Worm (Caenorhabditis elegans) whole organism, mixed stage, embryonic: ENCODE data around the gene insc-1.

Experiments used
- bed-3 ChIP-seq: fragments of 200-800 bp; sonication (Bioruptor generic); optimal IDR thresholded peaks from 3 replicates; lab custom pipeline; 2018; ENCODE audit warnings: mild to moderate bottlenecking, missing genetic modification characterization, moderate library complexity, missing compliant biosample characterization
- blmp-1 ChIP-seq: fragments of 150-350 bp; optimal IDR thresholded peaks from 2 replicates; lab custom pipeline; 2014; ENCODE audit warnings: missing biosample characterization, missing genetic modification characterization
- ceh-39 ChIP-seq: fragments of 150-350 bp; optimal IDR thresholded peaks from 2 replicates; lab custom pipeline; 2014; ENCODE audit warnings: missing biosample characterization, missing genetic modification characterization
- ceh-43 ChIP-seq: fragments of 200-800 bp; sonication (Bioruptor generic); optimal IDR thresholded peaks from 2 replicates; lab custom pipeline; 2018; ENCODE audit warnings: mild to moderate bottlenecking, missing genetic modification characterization, moderate library complexity, missing compliant biosample characterization
- ceh-83 ChIP-seq: fragments of 200-800 bp; sonication (Bioruptor generic); optimal IDR thresholded peaks from 2 replicates; lab custom pipeline; 2018; ENCODE audit warnings: mild to moderate bottlenecking, missing genetic modification characterization, missing compliant biosample characterization
- ces-1 ChIP-seq: fragments of 150-350 bp; optimal IDR thresholded peaks from 2 replicates; lab custom pipeline; 2014; ENCODE audit warnings: missing biosample characterization, missing genetic modification reagents, missing genetic modification characterization
- cnd-1 ChIP-seq: fragments of 200-800 bp; sonication (Bioruptor generic); optimal IDR thresholded peaks from 2 replicates; lab custom pipeline; 2018; ENCODE audit warnings: mild to moderate bottlenecking, missing genetic modification characterization, missing compliant biosample characterization
- drap-1 ChIP-seq: fragments of 200-800 bp; sonication (Bioruptor generic); optimal IDR thresholded peaks from 3 replicates; lab custom pipeline; 2018; ENCODE audit warnings: mild to moderate bottlenecking, missing genetic modification characterization, missing compliant biosample characterization
- elt-1 ChIP-seq: sonication (generic microtip); optimal IDR thresholded peaks from 2 replicates; lab custom pipeline; 2017; ENCODE audit warnings: missing genetic modification characterization, mild to moderate bottlenecking, missing compliant biosample characterization, antibody characterized with exemption, moderate library complexity, borderline replicate concordance; ENCODE audit not compliant: insufficient read depth
- elt-3 ChIP-seq: fragments of 150-350 bp; optimal IDR thresholded peaks from 2 replicates; lab custom pipeline; 2014; ENCODE audit warnings: missing biosample characterization, missing genetic modification characterization
- flh-1 ChIP-seq: fragments of 200-800 bp; sonication (Bioruptor generic); optimal IDR thresholded peaks from 2 replicates; lab custom pipeline; 2018; ENCODE audit warnings: mild to moderate bottlenecking, missing genetic modification characterization, moderate library complexity, missing compliant biosample characterization
- ham-2 ChIP-seq: fragments of 200-800 bp; sonication (Bioruptor generic); optimal IDR thresholded peaks from 2 replicates; lab custom pipeline; 2018; ENCODE audit warnings: mild to moderate bottlenecking, missing genetic modification characterization, missing compliant biosample characterization
- hlh-1 ChIP-seq: fragments of 150-350 bp; optimal IDR thresholded peaks from 2 replicates; lab custom pipeline; 2014; ENCODE audit warnings: missing biosample characterization, missing genetic modification reagents, missing genetic modification characterization
- lin-32 ChIP-seq: fragments of 200-800 bp; sonication (Bioruptor generic); optimal IDR thresholded peaks from 2 replicates; lab custom pipeline; 2018; ENCODE audit warnings: mild to moderate bottlenecking, missing genetic modification characterization, missing compliant biosample characterization
- lsy-2 ChIP-seq: fragments of 150-350 bp; optimal IDR thresholded peaks from 2 replicates; lab custom pipeline; 2014; ENCODE audit warnings: missing biosample characterization, missing genetic modification characterization
- mep-1 ChIP-seq: fragments of 150-350 bp; optimal IDR thresholded peaks from 2 replicates; lab custom pipeline; 2017; ENCODE audit warnings: missing biosample characterization, missing genetic modification reagents, missing genetic modification characterization, inconsistent platforms
- nhr-12 ChIP-seq: fragments of 150-350 bp; optimal IDR thresholded peaks from 2 replicates; lab custom pipeline; 2014; ENCODE audit warnings: missing biosample characterization, missing genetic modification characterization
- nhr-2 ChIP-seq: fragments of 150-350 bp; optimal IDR thresholded peaks from 2 replicates; lab custom pipeline; 2014; ENCODE audit warnings: missing biosample characterization, missing genetic modification characterization
- nhr-76 ChIP-seq: sonication (generic microtip); optimal IDR thresholded peaks from 2 replicates; lab custom pipeline; 2017; ENCODE audit warnings: missing biosample characterization, missing genetic modification characterization
- pha-4 ChIP-seq: fragments of 150-350 bp; optimal IDR thresholded peaks from 2 replicates; lab custom pipeline; 2018; ENCODE audit warnings: missing biosample characterization, missing genetic modification reagents, missing genetic modification characterization
- sem-2 ChIP-seq: fragments of 200-800 bp; sonication (Bioruptor generic); optimal IDR thresholded peaks from 2 replicates; lab custom pipeline; 2018; ENCODE audit warnings: mild to moderate bottlenecking, missing genetic modification characterization, missing compliant biosample characterization
- snpc-4 ChIP-seq: fragments of 150-350 bp; optimal IDR thresholded peaks from 2 replicates; lab custom pipeline; 2014; ENCODE audit warnings: missing biosample characterization, missing genetic modification characterization
- sptf-1 ChIP-seq: sonication (generic microtip); optimal IDR thresholded peaks from 2 replicates; lab custom pipeline; 2017; ENCODE audit warnings: mild to moderate bottlenecking, missing genetic modification characterization, moderate library complexity, missing compliant biosample characterization
- tbx-8 ChIP-seq: fragments of 200-800 bp; sonication (Bioruptor generic); optimal IDR thresholded peaks from 2 replicates; lab custom pipeline; 2018; ENCODE audit warnings: mild to moderate bottlenecking, missing genetic modification characterization, moderate library complexity, missing compliant biosample characterization
- unc-39 ChIP-seq: fragments of 150-350 bp; optimal IDR thresholded peaks from 2 replicates; lab custom pipeline; 2014; ENCODE audit warnings: missing biosample characterization, missing genetic modification characterization
- unc-62 ChIP-seq: fragments of 150-350 bp; optimal IDR thresholded peaks from 2 replicates; lab custom pipeline; 2014; ENCODE audit warnings: missing biosample characterization, missing genetic modification reagents, missing genetic modification characterization
- ztf-11 ChIP-seq: fragments of 150-350 bp; optimal IDR thresholded peaks from 2 replicates; lab custom pipeline; 2014; ENCODE audit warnings: missing biosample characterization, missing genetic modification characterization

The insc-1 gene

ce11 chrII:7374143-7374542 lies 15.4 kb downstream of the insc-1 start, which contains the start of the genes mtch-1 and rpb-4:
mtch-1 (minus strand) TSS chrII:7374166.
rpb-4 (plus strand) TSS chrII:7374495.
- TF ChIP-seq lsy-2 (tag; lab: Kevin White, UChicago) (peak; percentile 29), mep-1 (peak; percentile 58), unc-62 (GFP tag; lab: Kevin White, UChicago) (no peak), hlh-1 (tag; lab: Kevin White, UChicago) (peak; percentile 21), ceh-43 (GFP tag; lab: Kevin White, UChicago) (no peak), ces-1 (GFP tag; lab: Kevin White, UChicago) (peak; percentile 3)

- no peak for TF ChIP-seq ceh-39
- TF ChIP-seq unc-62 (GFP tag; lab: Kevin White, UChicago), result no peak
- no peak for TF ChIP-seq sptf-1 (tag; lab: Kevin White, UChicago)
- no peak for TF ChIP-seq blmp-1 (tag; lab: Kevin White, UChicago)
- no peak for TF ChIP-seq unc-39 (tag; lab: Kevin White, UChicago)
- TF ChIP-seq elt-3 (tag; lab: Kevin White, UChicago), result no peak
- no peak for TF ChIP-seq nhr-2 (tag; lab: Kevin White, UChicago)
- no peak for TF ChIP-seq hlh-1 (tag; lab: Kevin White, UChicago)
- TF ChIP-seq flh-1 (GFP tag; lab: Kevin White, UChicago), result no peak
- TF ChIP-seq sem-2 (GFP tag; lab: Kevin White, UChicago), result no peak
- TF ChIP-seq ham-2 (GFP tag; lab: Kevin White, UChicago), result no peak
- no peak for TF ChIP-seq ces-1 (GFP tag; lab: Kevin White, UChicago)
- TF ChIP-seq lin-32 (GFP tag; lab: Kevin White, UChicago), result no peak
- no peak for TF ChIP-seq nhr-12 (tag; lab: Kevin White, UChicago)
- TF ChIP-seq cnd-1 (tag; lab: Kevin White, UChicago), result no peak
- no peak for TF ChIP-seq ceh-43 (GFP tag; lab: Kevin White, UChicago)
- no peak for TF ChIP-seq ztf-11 (tag; lab: Kevin White, UChicago)
- no peak for TF ChIP-seq nhr-76 (tag; lab: Kevin White, UChicago)
- no peak for TF ChIP-seq ceh-83 (GFP tag; lab: Kevin White, UChicago)
Observed at ce11 chrII:7374980-7375379, 16.3 kb downstream of the insc-1 start, which contains the start of gene F43E2.1. F43E2.1 (plus strand) TSS chrII:7375280.

ce11 chrII:7379021-7379420 lies 20.3 kb downstream of the insc-1 start, which contains the start of gene C07D10.6:
C07D10.6 (plus strand) TSS chrII:7379321.
- TF ChIP-seq ceh-83 (GFP tag; lab: Kevin White, UChicago) (no peak), snpc-4 (tag; lab: Kevin White, UChicago) (no peak), elt-3 (tag; lab: Kevin White, UChicago) (no peak), sem-2 (GFP tag; lab: Kevin White, UChicago) (no peak), ceh-39 (no peak), unc-62 (GFP tag; lab: Kevin White, UChicago) (no peak), blmp-1 (tag; lab: Kevin White, UChicago) (no peak), pha-4 (tag; lab: Kevin White, UChicago) (no peak), hlh-1 (tag; lab: Kevin White, UChicago) (no peak), elt-1 (tag; lab: Kevin White, UChicago) (no peak), ham-2 (GFP tag; lab: Kevin White, UChicago) (no peak), ztf-11 (tag; lab: Kevin White, UChicago) (no peak), unc-39 (tag; lab: Kevin White, UChicago) (no peak), mep-1 (no peak), sptf-1 (tag; lab: Kevin White, UChicago) (no peak), bed-3 (no peak), nhr-12 (tag; lab: Kevin White, UChicago) (no peak), ceh-43 (GFP tag; lab: Kevin White, UChicago) (no peak)

ce11 chrII:7381142-7381611 lies 22.5 kb downstream of the insc-1 start, which contains the start of gene C07D10.5:
C07D10.5 (plus strand) TSS chrII:7381561.
- TF ChIP-seq ceh-39 (peak; percentile 25), nhr-2 (tag; lab: Kevin White, UChicago) (peak; percentile 90), elt-1 (tag; lab: Kevin White, UChicago) (no peak), hlh-1 (tag; lab: Kevin White, UChicago) (no peak), sptf-1 (tag; lab: Kevin White, UChicago) (no peak), pha-4 (tag; lab: Kevin White, UChicago) (no peak), drap-1 (GFP tag; lab: Kevin White, UChicago) (no peak), tbx-8 (no peak), flh-1 (GFP tag; lab: Kevin White, UChicago) (no peak)

ce11 chrII:7381947-7382346 lies 23.3 kb downstream of the insc-1 start:
- TF ChIP-seq drap-1 (GFP tag; lab: Kevin White, UChicago) (no peak), nhr-76 (tag; lab: Kevin White, UChicago) (no peak), elt-3 (tag; lab: Kevin White, UChicago) (no peak), ztf-11 (tag; lab: Kevin White, UChicago) (no peak), elt-1 (tag; lab: Kevin White, UChicago) (no peak), unc-39 (tag; lab: Kevin White, UChicago) (no peak), sptf-1 (tag; lab: Kevin White, UChicago) (no peak)
